Worm (Caenorhabditis elegans) whole organism, L4 larva: ENCODE results near the gene ugt-9.

Source experiments
- ama-1 ChIP-seq: fragments of 150-350 bp; optimal IDR thresholded peaks from 2 replicates; lab custom pipeline; 2014; ENCODE audit warnings: inconsistent platforms, mixed read lengths
- dmd-8 ChIP-seq: fragments of 200-800 bp; sonication (Bioruptor generic); IDR thresholded peaks from 2 replicates; pipeline ENCODE4 v1.3.6; 2022; ENCODE audit warnings: missing genetic modification characterization, missing compliant biosample characterization
- lin-13 ChIP-seq: fragments of 150-350 bp; optimal IDR thresholded peaks from 2 replicates; lab custom pipeline; 2014; ENCODE audit warnings: missing biosample characterization, missing genetic modification reagents, missing genetic modification characterization
- lir-3 ChIP-seq: sonication (generic microtip); optimal IDR thresholded peaks from 2 replicates; lab custom pipeline; 2016; ENCODE audit warnings: mild to moderate bottlenecking, missing genetic modification characterization, missing compliant biosample characterization
- mep-1 ChIP-seq: fragments of 150-350 bp; sonication (generic microtip); optimal IDR thresholded peaks from 3 replicates; lab custom pipeline; 2014; ENCODE audit warnings: missing biosample characterization, missing genetic modification characterization
- nhr-28 ChIP-seq: fragments of 150-350 bp; optimal IDR thresholded peaks from 2 replicates; lab custom pipeline; 2014; ENCODE audit warnings: missing biosample characterization, missing genetic modification characterization
- nhr-6 ChIP-seq: fragments of 150-350 bp; optimal IDR thresholded peaks from 2 replicates; lab custom pipeline; 2014; ENCODE audit warnings: missing biosample characterization, missing genetic modification characterization

DNA sequence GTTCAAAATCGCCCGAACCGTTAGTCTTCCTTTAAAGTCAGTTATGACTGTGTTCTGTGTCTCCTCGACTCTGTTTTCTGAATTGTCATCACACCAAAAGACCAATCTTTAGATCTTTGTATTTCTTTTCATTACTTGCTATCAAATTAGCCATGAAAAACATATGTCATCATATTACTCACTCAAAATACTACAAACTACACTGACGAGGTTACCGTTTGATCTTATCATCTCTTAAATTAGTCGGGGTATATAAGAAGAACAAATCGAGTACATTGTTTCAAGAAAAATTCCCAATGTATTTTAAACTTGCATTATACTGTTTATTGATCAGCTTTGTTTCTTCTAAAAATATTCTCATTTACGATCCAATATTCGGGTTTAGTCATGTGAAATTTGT lies 12.7 kb downstream of the ugt-9 start, which contains the start of gene ugt-13:
- no peak for TF ChIP-seq lir-3
- peak; percentile 61 for TF ChIP-seq mep-1 (tag; lab: Kevin White, UChicago)
- TF ChIP-seq ama-1 (lab: Kevin White, UChicago) = no peak
- peak; percentile 94 for TF ChIP-seq nhr-28 (tag; lab: Kevin White, UChicago)
- no peak for TF ChIP-seq lin-13 (GFP tag; lab: Kevin White, UChicago)
- TF ChIP-seq nhr-6 (tag; lab: Kevin White, UChicago) = no peak
- TF ChIP-seq dmd-8 (GFP tag; lab: Robert Waterston, UW) = no peak
